Worm (Caenorhabditis elegans) whole organism, L3 larva: Measurements from ENCODE around the gene ugt-49.

Source experiments
- ZK546.5 ChIP-seq: sonication (generic microtip); optimal IDR thresholded peaks from 2 replicates; lab custom pipeline; 2017; ENCODE audit warnings: missing biosample characterization, missing genetic modification characterization
- ceh-9 ChIP-seq: sonication (generic microtip); optimal IDR thresholded peaks from 2 replicates; lab custom pipeline; 2018; ENCODE audit warnings: missing biosample characterization, missing genetic modification characterization
- fkh-10 ChIP-seq: sonication (generic microtip); optimal IDR thresholded peaks from 2 replicates; lab custom pipeline; 2017; ENCODE audit warnings: missing biosample characterization, missing genetic modification reagents, missing genetic modification characterization
- lin-39 ChIP-seq: fragments of 150-350 bp; optimal IDR thresholded peaks from 2 replicates; lab custom pipeline; 2018; ENCODE audit warnings: missing biosample characterization, missing genetic modification reagents, missing genetic modification characterization
- lsy-12 ChIP-seq: sonication (generic microtip); optimal IDR thresholded peaks from 2 replicates; lab custom pipeline; 2016; ENCODE audit warnings: mild to moderate bottlenecking, missing genetic modification characterization, missing compliant biosample characterization
- nfya-1 ChIP-seq: sonication (generic microtip); optimal IDR thresholded peaks from 2 replicates; lab custom pipeline; 2017; ENCODE audit warnings: missing genetic modification characterization, mild to moderate bottlenecking, missing compliant biosample characterization, antibody characterized with exemption, moderate library complexity; ENCODE audit not compliant: insufficient read depth
- zag-1 ChIP-seq: fragments of 150-350 bp; optimal IDR thresholded peaks from 2 replicates; lab custom pipeline; 2014; ENCODE audit warnings: missing biosample characterization, missing genetic modification characterization
- ztf-4 ChIP-seq: fragments of 150-350 bp; optimal IDR thresholded peaks from 2 replicates; lab custom pipeline; 2014; ENCODE audit warnings: missing biosample characterization, missing genetic modification characterization

DNA sequence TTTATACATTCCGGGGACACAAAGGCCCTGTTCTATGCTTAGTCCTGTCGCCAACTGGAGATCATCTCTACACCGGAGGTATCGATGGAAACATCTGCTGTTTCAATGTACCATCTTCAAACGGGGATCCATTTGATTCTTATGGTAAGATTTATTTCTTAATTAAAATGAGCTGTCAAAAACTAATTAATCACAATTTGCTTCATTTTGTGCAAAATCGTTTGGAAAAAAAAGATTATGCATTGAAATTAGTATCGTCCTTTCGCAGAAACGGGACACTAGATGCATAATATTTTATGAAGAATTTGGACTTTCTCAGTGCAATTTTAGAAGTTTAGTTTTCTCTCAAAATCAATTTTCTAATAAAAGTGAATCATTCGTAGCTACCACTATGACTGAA is 8.3 kb upstream of the ugt-49 start:
- TF ChIP-seq zag-1 (tag; lab: Kevin White, UChicago) (no peak), nfya-1 (tag; lab: Kevin White, UChicago) (no peak), fkh-10 (GFP tag; lab: Kevin White, UChicago) (no peak), ztf-4 (tag; lab: Kevin White, UChicago) (no peak), ceh-9 (tag; lab: Kevin White, UChicago) (no peak), lin-39 (tag; lab: Kevin White, UChicago) (no peak), lsy-12 (tag; lab: Kevin White, UChicago) (no peak), ZK546.5 (tag; lab: Kevin White, UChicago) (no peak)
